Worm (Caenorhabditis elegans) whole organism, L4 larva: Measurements from ENCODE around the gene gen-1.

Source experiments
- F44E2.7 ChIP-seq: fragments of 200-800 bp; sonication (Bioruptor generic); IDR thresholded peaks from 2 replicates; pipeline ENCODE4 v2.1.2; 2022; ENCODE audit warnings: missing genetic modification characterization, missing compliant biosample characterization
- F49E8.2 ChIP-seq: sonication (generic microtip); optimal IDR thresholded peaks from 2 replicates; lab custom pipeline; 2016; ENCODE audit warnings: missing compliant biosample characterization, mild to moderate bottlenecking, missing genetic modification characterization, borderline replicate concordance
- T26A8.4 ChIP-seq: fragments of 200-800 bp; sonication (Bioruptor generic); IDR thresholded peaks from 2 replicates; pipeline ENCODE4 v1.3.6; 2022; ENCODE audit warnings: missing genetic modification characterization, missing compliant biosample characterization
- arid-1 ChIP-seq: fragments of 200-800 bp; sonication (Bioruptor generic); conservative IDR thresholded peaks from 2 replicates; pipeline ENCODE4 v1.3.6; 2022; ENCODE audit warnings: missing genetic modification reagents, missing genetic modification characterization, missing compliant biosample characterization
- attf-4 ChIP-seq: sonication (generic microtip); optimal IDR thresholded peaks from 3 replicates; lab custom pipeline; 2017; ENCODE audit warnings: missing biosample characterization, missing genetic modification characterization
- ceh-20 ChIP-seq: fragments of 200-800 bp; sonication (Bioruptor generic); IDR thresholded peaks from 2 replicates; pipeline ENCODE4 v1.3.6; 2022; ENCODE audit warnings: missing genetic modification reagents, missing genetic modification characterization, missing compliant biosample characterization
- ceh-28 ChIP-seq: fragments of 150-350 bp; optimal IDR thresholded peaks from 2 replicates; lab custom pipeline; 2014; ENCODE audit warnings: missing biosample characterization, missing genetic modification reagents, missing genetic modification characterization
- ces-1 ChIP-seq: fragments of 150-350 bp; sonication (generic microtip); optimal IDR thresholded peaks from 4 replicates; lab custom pipeline; 2014; ENCODE audit warnings: missing biosample characterization, missing genetic modification reagents, missing genetic modification characterization
- ctbp-1 ChIP-seq: fragments of 200-800 bp; sonication (Bioruptor generic); IDR thresholded peaks from 2 replicates; pipeline ENCODE4 v1.3.6; 2022; ENCODE audit warnings: missing genetic modification reagents, missing genetic modification characterization, missing compliant biosample characterization
- dpl-1 ChIP-seq: fragments of 150-350 bp; optimal IDR thresholded peaks from 2 replicates; lab custom pipeline; 2014; ENCODE audit warnings: missing biosample characterization, missing genetic modification reagents, missing genetic modification characterization
- dve-1 ChIP-seq: sonication (generic microtip); optimal IDR thresholded peaks from 2 replicates; lab custom pipeline; 2017; ENCODE audit warnings: antibody characterized with exemption, mild to moderate bottlenecking, missing genetic modification characterization, missing compliant biosample characterization; ENCODE audit not compliant: insufficient read depth
- egl-27 ChIP-seq: sonication (generic microtip); optimal IDR thresholded peaks from 3 replicates; lab custom pipeline; 2017; ENCODE audit warnings: missing biosample characterization, missing genetic modification reagents, missing genetic modification characterization
- hmg-1.1 ChIP-seq: fragments of 200-800 bp; sonication (Bioruptor generic); IDR thresholded peaks from 2 replicates; pipeline ENCODE4 v1.3.6; 2022; ENCODE audit warnings: missing genetic modification reagents, missing genetic modification characterization, missing compliant biosample characterization
- lim-7 ChIP-seq: fragments of 200-800 bp; sonication (Bioruptor generic); IDR thresholded peaks from 2 replicates; pipeline ENCODE4 v1.3.6; 2022; ENCODE audit warnings: missing genetic modification characterization, missing compliant biosample characterization
- lin-13 ChIP-seq: fragments of 150-350 bp; optimal IDR thresholded peaks from 2 replicates; lab custom pipeline; 2014; ENCODE audit warnings: missing biosample characterization, missing genetic modification reagents, missing genetic modification characterization
- lin-29 ChIP-seq: fragments of 200-800 bp; sonication (Bioruptor generic); IDR thresholded peaks from 2 replicates; pipeline ENCODE4 v1.3.6; 2022; ENCODE audit warnings: missing genetic modification reagents, missing genetic modification characterization, missing compliant biosample characterization
- lin-39 ChIP-seq: fragments of 150-350 bp; optimal IDR thresholded peaks from 2 replicates; lab custom pipeline; 2014; ENCODE audit warnings: missing biosample characterization, missing genetic modification reagents, missing genetic modification characterization
- madf-9 ChIP-seq: fragments of 200-800 bp; sonication (Bioruptor generic); conservative IDR thresholded peaks from 2 replicates; pipeline ENCODE4 v1.3.6; 2022; ENCODE audit warnings: missing genetic modification reagents, missing genetic modification characterization, missing compliant biosample characterization
- mdl-1 ChIP-seq, 2 experiments: fragments of 150-350 bp in 1 of 2; sonication (generic microtip) in 1 of 2; optimal IDR thresholded peaks; 2 replicates each; lab custom pipeline; 2014 to 2017; ENCODE audit warnings: missing biosample characterization in 2 of 2, missing genetic modification characterization in 2 of 2
- mdt-29 ChIP-seq: fragments of 200-800 bp; sonication (Bioruptor generic); IDR thresholded peaks from 2 replicates; pipeline ENCODE4 v1.3.6; 2022; ENCODE audit warnings: missing genetic modification reagents, missing genetic modification characterization, missing compliant biosample characterization
- mep-1 ChIP-seq: fragments of 150-350 bp; sonication (generic microtip); optimal IDR thresholded peaks from 3 replicates; lab custom pipeline; 2014; ENCODE audit warnings: missing biosample characterization, missing genetic modification characterization
- mxl-3 ChIP-seq: fragments of 200-800 bp; sonication (Bioruptor generic); optimal IDR thresholded peaks from 2 replicates; lab custom pipeline; 2018; ENCODE audit warnings: mild to moderate bottlenecking, missing genetic modification characterization, missing compliant biosample characterization
- nhr-10 ChIP-seq: fragments of 150-350 bp; optimal IDR thresholded peaks from 2 replicates; lab custom pipeline; 2014; ENCODE audit warnings: missing biosample characterization, missing genetic modification characterization
- nhr-11 ChIP-seq: fragments of 150-350 bp; optimal IDR thresholded peaks from 2 replicates; lab custom pipeline; 2014; ENCODE audit warnings: missing biosample characterization, missing genetic modification characterization
- nhr-111 ChIP-seq: fragments of 200-800 bp; sonication (Bioruptor generic); optimal IDR thresholded peaks from 2 replicates; lab custom pipeline; 2018; ENCODE audit warnings: mild to moderate bottlenecking, missing genetic modification characterization, missing compliant biosample characterization
- nhr-237 ChIP-seq: sonication (generic microtip); optimal IDR thresholded peaks from 2 replicates; lab custom pipeline; 2017; ENCODE audit warnings: missing biosample characterization, missing genetic modification characterization
- nhr-28 ChIP-seq: fragments of 150-350 bp; optimal IDR thresholded peaks from 2 replicates; lab custom pipeline; 2014; ENCODE audit warnings: missing biosample characterization, missing genetic modification characterization
- nhr-48 ChIP-seq: sonication (generic microtip); optimal IDR thresholded peaks from 2 replicates; lab custom pipeline; 2016; ENCODE audit warnings: mild to moderate bottlenecking, missing genetic modification characterization, missing compliant biosample characterization
- nhr-6 ChIP-seq: fragments of 150-350 bp; optimal IDR thresholded peaks from 2 replicates; lab custom pipeline; 2014; ENCODE audit warnings: missing biosample characterization, missing genetic modification characterization
- nhr-77 ChIP-seq: fragments of 150-350 bp; optimal IDR thresholded peaks from 2 replicates; lab custom pipeline; 2014; ENCODE audit warnings: missing biosample characterization, missing genetic modification characterization
- pha-4 ChIP-seq, 2 experiments: fragments of 150-350 bp in 1 of 2; fragments of 200-800 bp in 1 of 2; sonication (Bioruptor generic) in 1 of 2; IDR thresholded peaks in 1 of 2; optimal IDR thresholded peaks in 1 of 2; 2 replicates each; pipeline versions ENCODE4 v1.3.6 to Lab custom; 2014 to 2022; ENCODE audit warnings: missing genetic modification characterization in 2 of 2, missing genetic modification reagents in 2 of 2, missing biosample characterization in 1 of 2, missing compliant biosample characterization in 1 of 2
- php-3 ChIP-seq: fragments of 200-800 bp; sonication (Bioruptor generic); IDR thresholded peaks from 2 replicates; pipeline ENCODE4 v1.3.6; 2022; ENCODE audit warnings: missing genetic modification reagents, missing genetic modification characterization, missing compliant biosample characterization
- rbr-2 ChIP-seq: sonication (generic microtip); optimal IDR thresholded peaks from 2 replicates; lab custom pipeline; 2016; ENCODE audit warnings: missing genotype, missing genetic modification characterization, missing compliant biosample characterization
- saeg-2 ChIP-seq: fragments of 200-800 bp; sonication (Bioruptor generic); IDR thresholded peaks from 2 replicates; pipeline ENCODE4 v1.3.6; 2022; ENCODE audit warnings: missing genetic modification reagents, missing genetic modification characterization, missing compliant biosample characterization
- sdz-12 ChIP-seq: fragments of 200-800 bp; sonication (Bioruptor generic); optimal IDR thresholded peaks from 2 replicates; lab custom pipeline; 2018; ENCODE audit warnings: mild to moderate bottlenecking, missing genetic modification characterization, missing compliant biosample characterization
- set-16 ChIP-seq: fragments of 200-800 bp; sonication (Bioruptor generic); IDR thresholded peaks from 2 replicates; pipeline ENCODE4 v1.3.6; 2022; ENCODE audit warnings: missing genetic modification reagents, missing genetic modification characterization, missing compliant biosample characterization
- snpc-4 ChIP-seq: fragments of 150-350 bp; optimal IDR thresholded peaks from 2 replicates; lab custom pipeline; 2014; ENCODE audit warnings: missing biosample characterization, missing genetic modification characterization
- spr-3 ChIP-seq: fragments of 200-800 bp; sonication (Bioruptor generic); optimal IDR thresholded peaks from 2 replicates; lab custom pipeline; 2018; ENCODE audit warnings: mild to moderate bottlenecking, missing genetic modification characterization, missing compliant biosample characterization
- tag-97 ChIP-seq: fragments of 200-800 bp; sonication (Bioruptor generic); IDR thresholded peaks from 2 replicates; pipeline ENCODE4 v1.3.6; 2022; ENCODE audit warnings: missing genetic modification characterization, missing compliant biosample characterization
- tra-1 ChIP-seq: fragments of 200-800 bp; sonication (Bioruptor generic); IDR thresholded peaks from 2 replicates; pipeline ENCODE4 v1.3.6; 2022; ENCODE audit warnings: missing genetic modification reagents, missing genetic modification characterization, missing compliant biosample characterization
- unc-130 ChIP-seq: sonication (generic microtip); optimal IDR thresholded peaks from 2 replicates; lab custom pipeline; 2016; ENCODE audit warnings: missing genetic modification reagents, missing genetic modification characterization, missing compliant biosample characterization
- unc-39 ChIP-seq: sonication (generic microtip); optimal IDR thresholded peaks from 2 replicates; lab custom pipeline; 2017; ENCODE audit warnings: missing biosample characterization, missing genetic modification characterization
- unc-62 ChIP-seq, 3 experiments: fragments of 150-350 bp in 1 of 3; sonication (generic microtip); optimal IDR thresholded peaks in 2 of 3; peaks in 1 of 3; 1 replicate in 1 of 3; 2 replicates in 2 of 3; lab custom pipeline; 2014 to 2017; ENCODE audit warnings: missing biosample characterization in 3 of 3, missing genetic modification characterization in 3 of 3, missing genetic modification reagents in 3 of 3, missing genotype in 1 of 3
- zag-1 ChIP-seq: fragments of 150-350 bp; optimal IDR thresholded peaks from 2 replicates; lab custom pipeline; 2014; ENCODE audit warnings: missing biosample characterization, missing genetic modification characterization

gen-1 gene

DNA sequence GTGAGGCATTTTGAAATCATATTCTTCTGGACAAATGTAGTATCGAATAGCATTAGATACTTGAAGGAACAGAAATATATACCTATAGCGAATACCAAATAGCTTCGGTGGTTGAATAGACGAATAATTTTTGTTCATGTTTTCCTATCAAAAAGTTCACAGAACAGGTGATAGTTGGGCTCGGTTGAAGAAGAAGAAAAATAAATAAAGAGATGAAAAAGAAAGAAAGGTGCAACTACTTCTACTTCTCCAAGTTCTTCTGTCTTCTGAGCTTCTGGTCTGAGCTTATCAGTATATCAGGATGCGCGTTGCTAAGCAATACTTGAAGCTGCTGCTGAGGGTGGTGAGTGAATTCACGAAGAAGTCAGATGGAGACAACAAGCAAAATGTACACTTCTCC is 34.0 kb downstream of the gen-1 start, which contains the start of gene C23G10.10:
Gene C23G10.10 (minus strand): TSS at position 101 of the 400 bp plus-strand sequence.
- no peak for TF ChIP-seq ceh-28 (tag; lab: Kevin White, UChicago)
- no peak for TF ChIP-seq mep-1 (tag; lab: Kevin White, UChicago)
- TF ChIP-seq madf-9 (GFP tag; lab: Robert Waterston, UW): no peak

DNA sequence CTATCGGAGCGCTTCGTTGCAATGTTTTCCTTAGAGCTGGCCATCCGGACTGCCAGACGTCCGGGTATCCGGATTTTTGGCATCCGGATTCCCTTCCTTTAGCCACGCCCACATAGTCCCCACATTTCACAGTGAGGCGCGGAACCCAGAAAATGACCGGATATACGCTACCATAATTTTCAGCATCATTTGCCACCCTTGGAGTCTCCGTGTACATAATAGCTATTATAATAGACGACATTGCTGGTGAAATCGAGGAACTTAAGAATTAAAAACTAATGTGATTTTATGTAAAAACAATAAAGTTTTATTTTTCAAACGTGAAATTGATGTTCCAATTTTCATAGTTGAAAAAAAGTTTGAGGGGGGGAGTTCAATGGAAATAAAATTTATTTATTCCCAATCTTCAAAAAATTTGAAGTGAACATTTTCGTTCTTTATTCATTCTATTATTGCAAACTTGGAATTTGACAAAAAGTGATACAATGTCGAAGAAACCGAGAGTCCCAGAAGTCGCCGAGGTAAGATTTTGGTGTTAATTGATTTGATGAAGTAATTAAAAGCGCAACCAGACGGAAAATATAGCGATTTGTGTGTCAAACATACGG is 37.6 kb downstream of the gen-1 start:
- TF ChIP-seq nhr-28 (tag; lab: Kevin White, UChicago): no peak
- TF ChIP-seq mdt-29: 0 out of 2 replicates have a peak, but pooled peaks have one; percentile 33
- TF ChIP-seq unc-39 (tag; lab: Kevin White, UChicago): no peak
- TF ChIP-seq nhr-11: no peak
- TF ChIP-seq snpc-4 (tag; lab: Kevin White, UChicago): peak; percentile 13
- TF ChIP-seq attf-4 (tag; lab: Kevin White, UChicago): no peak
- TF ChIP-seq F49E8.2: peak; percentile 79
- TF ChIP-seq unc-130 (GFP tag; lab: Kevin White, UChicago): peak; percentile 4

DNA sequence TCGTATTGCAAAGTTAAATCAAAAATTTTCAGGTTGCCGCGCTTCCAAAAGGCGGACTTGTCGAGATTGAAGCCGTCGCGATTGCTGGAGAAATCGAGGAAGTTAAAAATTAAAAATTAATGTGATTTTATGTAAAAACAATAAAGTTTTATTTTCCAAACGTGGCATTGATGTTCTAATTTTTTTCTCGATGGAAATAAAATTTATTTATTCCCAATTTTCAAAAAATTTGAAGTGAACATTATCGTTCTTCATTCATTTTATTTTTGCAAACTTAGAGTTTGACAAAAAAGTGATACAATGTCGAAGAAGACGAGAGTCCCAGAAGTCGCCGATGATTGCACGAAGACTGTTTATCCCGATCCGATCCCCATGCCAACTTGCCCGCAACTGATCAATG is 39.0 kb downstream of the gen-1 start, which contains the start of gene C23G10.1:
Gene C23G10.1 (plus strand): TSS at position 301 of the 400 bp plus-strand sequence.
- no peak for TF ChIP-seq mdl-1 (tag; optimal IDR thresholded peaks at IDR 0.05; lab: Kevin White, UChicago)
- TF ChIP-seq tra-1 (GFP tag; lab: Robert Waterston, UW): no peak
- no peak for TF ChIP-seq nhr-6
- TF ChIP-seq nhr-77 (tag; lab: Kevin White, UChicago): no peak
- TF ChIP-seq unc-62 (GFP tag; optimal IDR thresholded peaks at IDR 0.05 in 1 of 2; lab: Kevin White, UChicago): no peak
- no peak for TF ChIP-seq unc-62 (tag; optimal IDR thresholded peaks at IDR 0.05; lab: Kevin White, UChicago)
- no peak for TF ChIP-seq nhr-48 (tag; lab: Kevin White, UChicago)
- TF ChIP-seq lin-29: no peak
- no peak for TF ChIP-seq F44E2.7 (GFP tag; lab: Robert Waterston, UW)
- TF ChIP-seq sdz-12: no peak
- TF ChIP-seq nhr-11: no peak
- TF ChIP-seq lim-7: no peak
- TF ChIP-seq ces-1: no peak
- TF ChIP-seq saeg-2 (GFP tag; lab: Robert Waterston, UW): no peak
- TF ChIP-seq lin-13 (GFP tag; lab: Kevin White, UChicago): no peak
- no peak for TF ChIP-seq nhr-237

DNA sequence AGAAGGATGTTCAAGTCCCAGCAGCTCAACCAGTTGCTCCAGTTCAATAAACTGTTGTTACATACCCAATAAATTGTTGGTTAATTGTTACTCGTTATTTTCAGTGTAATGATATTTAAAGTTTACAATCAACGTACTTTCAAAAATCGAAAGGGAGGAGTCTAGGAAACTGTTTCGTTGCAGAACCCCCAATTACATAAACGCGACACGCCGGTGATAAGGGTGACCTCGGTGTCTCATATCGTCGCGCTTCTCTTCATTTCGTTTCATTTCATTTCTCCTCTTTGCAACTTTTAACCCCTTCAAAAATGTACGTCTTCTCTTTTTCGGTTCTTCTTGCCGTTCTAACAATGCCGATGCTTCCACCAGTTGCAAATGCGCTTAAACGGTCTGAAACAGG is 40.1 kb downstream of the gen-1 start, which contains the start of gene C23G10.2:
Gene C23G10.2 (plus strand): TSS at position 184 of the 400 bp plus-strand sequence.
- TF ChIP-seq nhr-111 (GFP tag; lab: Kevin White, UChicago): no peak
- TF ChIP-seq spr-3 (GFP tag; lab: Kevin White, UChicago): no peak
- TF ChIP-seq dve-1 (tag; lab: Kevin White, UChicago): no peak
- TF ChIP-seq tag-97 (GFP tag; lab: Robert Waterston, UW): no peak
- TF ChIP-seq dpl-1 (GFP tag; lab: Kevin White, UChicago): no peak
- 0 out of 2 replicates have a peak, but pooled peaks have one; percentile 7 for TF ChIP-seq T26A8.4 (GFP tag; lab: Robert Waterston, UW)
- 0 out of 2 replicates have a peak, but pooled peaks have one; percentile 16 for TF ChIP-seq arid-1 (GFP tag; lab: Robert Waterston, UW)
- no peak for TF ChIP-seq egl-27 (tag; lab: Kevin White, UChicago)
- TF ChIP-seq mxl-3 (GFP tag; lab: Kevin White, UChicago): peak; percentile 24
- no peak; the same call in 1 of the 2 replicates for TF ChIP-seq pha-4 (GFP tag; IDR thresholded peaks at IDR 0.05; lab: Robert Waterston, UW)
- no peak for TF ChIP-seq pha-4 (tag; optimal IDR thresholded peaks at IDR 0.05; lab: Kevin White, UChicago)
- no peak for TF ChIP-seq unc-62 (GFP tag; optimal IDR thresholded peaks at IDR 0.05 in 1 of 2; lab: Kevin White, UChicago)
- TF ChIP-seq unc-62 (tag; optimal IDR thresholded peaks at IDR 0.05; lab: Kevin White, UChicago): no peak
- TF ChIP-seq lin-13 (GFP tag; lab: Kevin White, UChicago): no peak
- TF ChIP-seq nhr-10 (tag; lab: Kevin White, UChicago): no peak
- no peak for TF ChIP-seq lin-39 (tag; lab: Kevin White, UChicago)
- TF ChIP-seq set-16: no peak
- peak; percentile 20 for TF ChIP-seq nhr-28 (tag; lab: Kevin White, UChicago)
- no peak for TF ChIP-seq nhr-237
- TF ChIP-seq ceh-20: no peak
- TF ChIP-seq php-3: no peak
- 0 out of 2 replicates have a peak, but pooled peaks have one; percentile 7 for TF ChIP-seq F44E2.7 (GFP tag; lab: Robert Waterston, UW)
- TF ChIP-seq rbr-2 (tag; lab: Kevin White, UChicago): no peak
- TF ChIP-seq hmg-1.1: no peak
- TF ChIP-seq ctbp-1 (GFP tag; lab: Robert Waterston, UW): 0 out of 2 replicates have a peak, but pooled peaks have one; percentile 39
- TF ChIP-seq zag-1 (tag; lab: Kevin White, UChicago): no peak
- TF ChIP-seq F49E8.2: peak; percentile 43
